Fruit fly (Drosophila melanogaster): ENCODE data around the gene Cpr64Ad.

dm6 chr3L:4193730-4194649 lies 21.2 kb upstream of the Cpr64Ad start, which contains the start of gene CG43367:
- TF ChIP-seq CG13204 (GFP tag; optimal IDR thresholded peaks at IDR 0.05) (no peak), CG8301 (tag; optimal IDR thresholded peaks at IDR 0.05) (no peak), EcR (GFP tag; optimal IDR thresholded peaks at IDR 0.05) (no peak), CG14655 (GFP tag; optimal IDR thresholded peaks at IDR 0.05) (no peak), CG17806 (tag; optimal IDR thresholded peaks at IDR 0.05) (no peak), fd96Ca (GFP tag; IDR thresholded peaks at IDR 0.05) (no peak), CG12605 (GFP tag; IDR thresholded peaks at IDR 0.05) (no peak), CG10348 (GFP tag; IDR thresholded peaks at IDR 0.05) (no peak), Pif1B (GFP tag; optimal IDR thresholded peaks at IDR 0.05) (no peak), CG8159 (tag; optimal IDR thresholded peaks at IDR 0.05) (no peak), Pif1A (GFP tag; optimal IDR thresholded peaks at IDR 0.05) (no peak), Snoo (tag; optimal IDR thresholded peaks at IDR 0.05) (no peak), CG34367 (tag; optimal IDR thresholded peaks at IDR 0.05) (no peak)

Data from whole organism, pupa.